Fruit fly (Drosophila melanogaster) whole organism, prepupa: ENCODE measurements around the gene CG46458.

Experiments
- Blimp-1 ChIP-seq: fragments of 200-800 bp; sonication (Bioruptor generic); optimal IDR thresholded peaks from 3 replicates; lab custom pipeline; 2017; ENCODE audit warnings: missing biosample characterization, missing genetic modification characterization, mild to moderate bottlenecking, moderate library complexity, missing genetic modification reagents
- CG10669 ChIP-seq: fragments of 200-800 bp; sonication (Bioruptor generic); optimal IDR thresholded peaks from 3 replicates; lab custom pipeline; 2018; ENCODE audit warnings: missing biosample characterization, mild to moderate bottlenecking, missing genetic modification characterization, moderate library complexity
- CG11294 ChIP-seq: fragments of 200-800 bp; sonication (Bioruptor generic); IDR thresholded peaks from 2 replicates; pipeline ENCODE4 v1.3.6; 2022; ENCODE audit warnings: missing biosample characterization, missing genetic modification characterization
- CG11762 ChIP-seq: fragments of 200-800 bp; sonication (Bioruptor generic); optimal IDR thresholded peaks from 3 replicates; lab custom pipeline; 2016; ENCODE audit warnings: missing biosample characterization, missing genetic modification characterization; ENCODE audit not compliant: insufficient read depth
- CG11902 ChIP-seq: fragments of 200-800 bp; sonication (Bioruptor generic); optimal IDR thresholded peaks from 3 replicates; lab custom pipeline; 2016; ENCODE audit warnings: missing biosample characterization, missing genetic modification characterization
- CG15336 ChIP-seq: fragments of 200-800 bp; sonication (Bioruptor generic); IDR thresholded peaks from 2 replicates; pipeline ENCODE4 v1.3.6; 2022; ENCODE audit warnings: missing biosample characterization, missing genetic modification characterization
- CG3032 ChIP-seq: fragments of 200-800 bp; optimal IDR thresholded peaks from 2 replicates; lab custom pipeline; 2019; ENCODE audit warnings: missing biosample characterization, mild to moderate bottlenecking, missing genetic modification characterization, moderate library complexity
- CG32006 ChIP-seq: fragments of 200-800 bp; sonication (Bioruptor generic); optimal IDR thresholded peaks from 3 replicates; lab custom pipeline; 2017; ENCODE audit warnings: missing biosample characterization, mild to moderate bottlenecking, missing genetic modification characterization
- CG34406 ChIP-seq: fragments of 200-800 bp; sonication (Bioruptor generic); optimal IDR thresholded peaks from 3 replicates; lab custom pipeline; 2016; ENCODE audit warnings: missing biosample characterization, missing genetic modification characterization
- CG3919 ChIP-seq: fragments of 200-800 bp; sonication (Bioruptor generic); optimal IDR thresholded peaks from 3 replicates; lab custom pipeline; 2016; ENCODE audit warnings: missing biosample characterization, missing genetic modification characterization
- CG4318 ChIP-seq: fragments of 200-800 bp; sonication (Bioruptor generic); optimal IDR thresholded peaks from 3 replicates; lab custom pipeline; 2017; ENCODE audit warnings: missing biosample characterization, mild to moderate bottlenecking, missing genetic modification characterization
- CG6163 ChIP-seq: fragments of 200-800 bp; sonication (Bioruptor generic); IDR thresholded peaks from 3 replicates; pipeline ENCODE4 v1.3.6; 2022; ENCODE audit warnings: missing biosample characterization, missing genetic modification characterization
- CG6276 ChIP-seq: fragments of 200-800 bp; sonication (Bioruptor generic); optimal IDR thresholded peaks from 2 replicates; lab custom pipeline; 2017; ENCODE audit warnings: missing biosample characterization, mild to moderate bottlenecking, missing genetic modification characterization
- CG6854 ChIP-seq: fragments of 200-800 bp; sonication (Bioruptor generic); optimal IDR thresholded peaks from 2 replicates; lab custom pipeline; 2017; ENCODE audit warnings: missing biosample characterization, mild to moderate bottlenecking, missing genetic modification characterization
- CG7368 ChIP-seq: fragments of 200-800 bp; sonication (Bioruptor generic); optimal IDR thresholded peaks from 3 replicates; lab custom pipeline; 2016; ENCODE audit warnings: missing biosample characterization, missing genetic modification characterization
- CG8119 ChIP-seq: fragments of 200-800 bp; sonication (Bioruptor generic); IDR thresholded peaks from 3 replicates; pipeline ENCODE4 v1.3.6; 2022; ENCODE audit warnings: missing biosample characterization, missing genetic modification characterization
- CG9139 ChIP-seq: fragments of 200-800 bp; sonication (Bioruptor generic); optimal IDR thresholded peaks from 3 replicates; lab custom pipeline; 2017; ENCODE audit warnings: missing biosample characterization, mild to moderate bottlenecking, missing genetic modification characterization
- Eip78C ChIP-seq: fragments of 200-800 bp; sonication (Bioruptor generic); peaks from one replicate; lab custom pipeline; 2016; ENCODE audit warnings: missing biosample characterization, missing genetic modification characterization
- Ets21C ChIP-seq: fragments of 200-800 bp; sonication (Bioruptor generic); optimal IDR thresholded peaks from 3 replicates; lab custom pipeline; 2016; ENCODE audit warnings: missing biosample characterization, missing genetic modification characterization
- Gug ChIP-seq: fragments of 200-800 bp; sonication (Bioruptor generic); IDR thresholded peaks from 2 replicates; pipeline ENCODE4 v1.3.6; 2022; ENCODE audit warnings: missing biosample characterization, missing genetic modification characterization
- Hr38 ChIP-seq: sonication (Bioruptor generic); optimal IDR thresholded peaks from 2 replicates; lab custom pipeline; 2016; ENCODE audit warnings: missing biosample characterization, missing genetic modification characterization
- Hr39 ChIP-seq: fragments of 200-800 bp; sonication (Bioruptor generic); optimal IDR thresholded peaks from 2 replicates; lab custom pipeline; 2016; ENCODE audit warnings: missing biosample characterization, missing genetic modification characterization
- Hr4 ChIP-seq: fragments of 200-800 bp; sonication (Bioruptor generic); optimal IDR thresholded peaks from 3 replicates; lab custom pipeline; 2016; ENCODE audit warnings: missing biosample characterization, missing genetic modification characterization
- Lpt ChIP-seq: fragments of 200-800 bp; sonication (Bioruptor generic); optimal IDR thresholded peaks from 3 replicates; lab custom pipeline; 2016; ENCODE audit warnings: missing biosample characterization, missing genetic modification characterization
- OdsH ChIP-seq: fragments of 200-800 bp; sonication (Bioruptor generic); optimal IDR thresholded peaks from 3 replicates; lab custom pipeline; 2016; ENCODE audit warnings: missing biosample characterization, missing genetic modification characterization
- Smox ChIP-seq: fragments of 200-800 bp; sonication (Bioruptor generic); optimal IDR thresholded peaks from 3 replicates; lab custom pipeline; 2016; ENCODE audit warnings: missing biosample characterization, missing genetic modification characterization
- Sox102F ChIP-seq: fragments of 200-800 bp; sonication (Bioruptor generic); optimal IDR thresholded peaks from 2 replicates; lab custom pipeline; 2016; ENCODE audit warnings: missing biosample characterization, mild to moderate bottlenecking, missing genetic modification characterization
- Sox14 ChIP-seq: fragments of 200-800 bp; sonication (Bioruptor generic); optimal IDR thresholded peaks from 3 replicates; lab custom pipeline; 2016; ENCODE audit warnings: missing biosample characterization, missing genetic modification characterization
- achi ChIP-seq: fragments of 200-800 bp; sonication (Bioruptor generic); optimal IDR thresholded peaks from 3 replicates; lab custom pipeline; 2016; ENCODE audit warnings: missing biosample characterization, missing genetic modification characterization
- acj6 ChIP-seq: fragments of 200-800 bp; sonication (Bioruptor generic); optimal IDR thresholded peaks from 3 replicates; lab custom pipeline; 2016; ENCODE audit warnings: missing biosample characterization, missing genetic modification characterization
- cyc ChIP-seq: fragments of 200-800 bp; sonication (Bioruptor generic); optimal IDR thresholded peaks from 3 replicates; lab custom pipeline; 2016; ENCODE audit warnings: missing biosample characterization, missing genetic modification characterization
- dac ChIP-seq: fragments of 200-800 bp; sonication (Bioruptor generic); optimal IDR thresholded peaks from 2 replicates; lab custom pipeline; 2017; ENCODE audit warnings: missing biosample characterization, mild to moderate bottlenecking, missing genetic modification characterization
- eg ChIP-seq: fragments of 200-800 bp; sonication (Bioruptor generic); IDR thresholded peaks from 3 replicates; pipeline ENCODE4 v1.3.6; 2022; ENCODE audit warnings: missing biosample characterization, missing genetic modification characterization
- fd59A ChIP-seq: fragments of 200-800 bp; sonication (Bioruptor generic); optimal IDR thresholded peaks from 2 replicates; lab custom pipeline; 2017; ENCODE audit warnings: missing biosample characterization, mild to moderate bottlenecking, missing genetic modification characterization, missing genetic modification reagents
- fd85E ChIP-seq: fragments of 200-800 bp; sonication (Bioruptor generic); optimal IDR thresholded peaks from 3 replicates; lab custom pipeline; 2016; ENCODE audit warnings: missing biosample characterization, missing genetic modification characterization
- net ChIP-seq: fragments of 200-800 bp; sonication (Bioruptor generic); optimal IDR thresholded peaks from 3 replicates; lab custom pipeline; 2016; ENCODE audit warnings: missing biosample characterization, missing genetic modification characterization
- salr ChIP-seq, 2 experiments: fragments of 200-800 bp; sonication (Bioruptor generic); optimal IDR thresholded peaks; 3 replicates each; lab custom pipeline; 2016 to 2018; ENCODE audit warnings: missing biosample characterization in 2 of 2, missing genetic modification characterization in 2 of 2, mild to moderate bottlenecking in 1 of 2
- ss ChIP-seq, 2 experiments: fragments of 200-800 bp; sonication (Bioruptor generic); optimal IDR thresholded peaks; 2 replicates in 1 of 2; 3 replicates in 1 of 2; lab custom pipeline; 2017 to 2018; ENCODE audit warnings: mild to moderate bottlenecking in 2 of 2, missing biosample characterization in 2 of 2, missing genetic modification characterization in 2 of 2, moderate library complexity in 1 of 2
- svp ChIP-seq: fragments of 200-800 bp; sonication (Bioruptor generic); peaks from one replicate; lab custom pipeline; 2016; ENCODE audit warnings: missing biosample characterization, missing genetic modification characterization
- topi ChIP-seq: fragments of 200-800 bp; sonication (Bioruptor generic); optimal IDR thresholded peaks from 3 replicates; lab custom pipeline; 2016; ENCODE audit warnings: missing biosample characterization, missing genetic modification characterization
- vri ChIP-seq: fragments of 200-800 bp; sonication (Bioruptor generic); optimal IDR thresholded peaks from 3 replicates; lab custom pipeline; 2016; ENCODE audit warnings: missing biosample characterization, mild to moderate bottlenecking, missing genetic modification characterization

Gene CG46458

dm6 chr3R:6932040-6932439 is 26.1 kb downstream of the CG46458 start:
- no peak for TF ChIP-seq CG6854 (GFP tag; lab: Kevin White, UChicago)
- TF ChIP-seq CG6163 (GFP tag; lab: Robert Waterston, UW): no peak
- no peak for TF ChIP-seq fd85E (GFP tag; lab: Kevin White, UChicago)
- TF ChIP-seq ss (GFP tag; optimal IDR thresholded peaks at IDR 0.05; lab: Kevin White, UChicago): no peak
- no peak for TF ChIP-seq CG10669 (GFP tag; lab: Kevin White, UChicago)
- no peak for TF ChIP-seq cyc (GFP tag; lab: Kevin White, UChicago)
- TF ChIP-seq Hr39 (GFP tag; lab: Kevin White, UChicago): no peak
- TF ChIP-seq svp (GFP tag; lab: Kevin White, UChicago): peak; percentile 96

- TF ChIP-seq acj6 (no peak), dac (no peak), svp (GFP tag; lab: Kevin White, UChicago) (peak; percentile 93), Eip78C (GFP tag; lab: Kevin White, UChicago) (peak; percentile 31), fd59A (no peak), CG11294 (no peak), eg (GFP tag; lab: Robert Waterston, UW) (0 out of 3 replicates have a peak, but pooled peaks have one; percentile 20), ss (GFP tag; optimal IDR thresholded peaks at IDR 0.05; lab: Kevin White, UChicago) (peak in 1 of 2 experiments; percentile 60)
Measured at dm6 chr3R:6930447-6930846, 27.7 kb downstream of the CG46458 start.

- TF ChIP-seq CG34406 (no peak), OdsH (GFP tag; lab: Kevin White, UChicago) (no peak), achi (peak; percentile 11), CG8119 (GFP tag; lab: Robert Waterston, UW) (peak; percentile 17; the same call in 1 of the 3 replicates), Lpt (GFP tag; lab: Kevin White, UChicago) (no peak), Hr4 (GFP tag; lab: Kevin White, UChicago) (no peak), svp (GFP tag; lab: Kevin White, UChicago) (peak; percentile 42), CG7368 (no peak), CG3032 (no peak), Ets21C (no peak), salr (GFP tag; optimal IDR thresholded peaks at IDR 0.05; lab: Kevin White, UChicago) (peak in 1 of 2 experiments; percentile 8), CG6276 (GFP tag; lab: Kevin White, UChicago) (peak; percentile 7), CG6854 (GFP tag; lab: Kevin White, UChicago) (no peak), Smox (GFP tag; lab: Kevin White, UChicago) (no peak), CG3919 (no peak), CG15336 (GFP tag; lab: Robert Waterston, UW) (0 out of 2 replicates have a peak, but pooled peaks have one; percentile 22), vri (GFP tag; lab: Kevin White, UChicago) (no peak), CG32006 (GFP tag; lab: Kevin White, UChicago) (peak; percentile 48), CG11762 (no peak), fd59A (no peak), eg (GFP tag; lab: Robert Waterston, UW) (no peak), net (no peak), CG9139 (no peak), CG11902 (GFP tag; lab: Kevin White, UChicago) (no peak), Eip78C (GFP tag; lab: Kevin White, UChicago) (peak; percentile 63)
Measured at dm6 chr3R:6929151-6929550, 29.0 kb downstream of the CG46458 start.

- no peak for TF ChIP-seq topi (GFP tag; lab: Kevin White, UChicago)
- peak; percentile 37 to 97 for TF ChIP-seq ss (GFP tag; optimal IDR thresholded peaks at IDR 0.05; lab: Kevin White, UChicago)
Measured at dm6 chr3R:6924235-6924634, 33.9 kb downstream of the CG46458 start.

dm6 chr3R:6923189-6923588 is 35.0 kb downstream of the CG46458 start:
- no peak for TF ChIP-seq Eip78C (GFP tag; lab: Kevin White, UChicago)
- TF ChIP-seq Gug (GFP tag; lab: Robert Waterston, UW): no peak
- TF ChIP-seq Ets21C: no peak
- no peak for TF ChIP-seq Hr38
- peak in 1 of 2 experiments; percentile 43 for TF ChIP-seq ss (GFP tag; optimal IDR thresholded peaks at IDR 0.05; lab: Kevin White, UChicago)
- TF ChIP-seq svp (GFP tag; lab: Kevin White, UChicago): peak; percentile 94
- TF ChIP-seq Sox102F (GFP tag; lab: Kevin White, UChicago): peak; percentile 25
- no peak for TF ChIP-seq CG4318 (GFP tag; lab: Kevin White, UChicago)
- TF ChIP-seq Blimp-1: peak; percentile 18
- TF ChIP-seq vri (GFP tag; lab: Kevin White, UChicago): peak; percentile 7
- peak; percentile 34 for TF ChIP-seq Sox14
